Worm (Caenorhabditis elegans) whole organism, early embryonic: ENCODE measurements around the gene B0303.4.

ENCODE experiments used
- F13C5.2 ChIP-seq: sonication (generic microtip); optimal IDR thresholded peaks from 2 replicates; lab custom pipeline; 2017; ENCODE audit warnings: mild to moderate bottlenecking, missing genetic modification characterization, inconsistent platforms, missing compliant biosample characterization
- ama-1 ChIP-seq: fragments of 150-350 bp; optimal IDR thresholded peaks from 2 replicates; lab custom pipeline; 2014
- ceh-36 ChIP-seq: sonication (generic microtip); optimal IDR thresholded peaks from 2 replicates; lab custom pipeline; 2016; ENCODE audit warnings: missing genetic modification characterization, inconsistent platforms, missing compliant biosample characterization
- ets-7 ChIP-seq: sonication (generic microtip); optimal IDR thresholded peaks from 2 replicates; lab custom pipeline; 2016; ENCODE audit warnings: missing genotype, missing genetic modification characterization, missing compliant biosample characterization
- flt-1 ChIP-seq: fragments of 200-800 bp; sonication (Bioruptor generic); IDR thresholded peaks from 2 replicates; pipeline ENCODE4 v1.3.6; 2022; ENCODE audit warnings: missing genetic modification characterization, missing compliant biosample characterization
- hmbx-1 ChIP-seq: sonication (generic microtip); optimal IDR thresholded peaks from 2 replicates; lab custom pipeline; 2016; ENCODE audit warnings: mild to moderate bottlenecking, missing genetic modification characterization, missing compliant biosample characterization
- pes-1 ChIP-seq: fragments of 200-800 bp; sonication (Bioruptor generic); IDR thresholded peaks from 2 replicates; pipeline ENCODE4 v1.3.6; 2022; ENCODE audit warnings: missing genetic modification reagents, missing genetic modification characterization, missing compliant biosample characterization
- tra-4 ChIP-seq: sonication (generic microtip); optimal IDR thresholded peaks from 2 replicates; lab custom pipeline; 2017; ENCODE audit warnings: missing genetic modification characterization, missing compliant biosample characterization

DNA sequence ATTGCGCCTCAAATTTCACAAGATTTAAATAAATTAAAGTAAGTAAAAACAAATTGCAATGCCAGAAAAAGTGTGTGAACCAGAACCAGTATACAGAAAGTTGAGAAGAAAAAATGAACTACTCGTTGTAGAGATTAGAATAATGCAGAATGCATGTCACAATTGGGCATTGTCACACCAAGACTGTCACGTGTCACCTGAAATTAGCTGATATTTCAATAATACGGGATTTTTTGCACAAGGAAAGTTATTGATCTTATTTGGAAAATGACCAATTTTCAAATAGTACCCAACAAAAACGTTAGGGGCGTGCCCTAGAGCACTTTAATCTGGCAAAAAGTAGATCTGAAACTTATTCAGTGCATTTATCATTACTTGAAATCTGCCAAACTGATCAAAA lies 52.3 kb downstream of the B0303.4 start:
- TF ChIP-seq ets-7 (tag; lab: Kevin White, UChicago) (no peak), pes-1 (GFP tag; lab: Robert Waterston, UW) (no peak), ama-1 (no peak), F13C5.2 (no peak), hmbx-1 (tag; lab: Kevin White, UChicago) (no peak), tra-4 (tag; lab: Kevin White, UChicago) (no peak), ceh-36 (tag; lab: Kevin White, UChicago) (no peak), flt-1 (GFP tag; lab: Robert Waterston, UW) (no peak)
